Worm (Caenorhabditis elegans) whole organism, young adult: ENCODE data around the gene icln-1.

ENCODE experiments used
- Y53G8AR.9 ChIP-seq: fragments of 200-800 bp; sonication (Bioruptor generic); conservative IDR thresholded peaks from 2 replicates; pipeline ENCODE4 v1.3.6; 2022; ENCODE audit warnings: missing genetic modification reagents, missing genetic modification characterization, missing compliant biosample characterization
- hlh-26 ChIP-seq: fragments of 200-800 bp; sonication (Bioruptor generic); conservative IDR thresholded peaks from 2 replicates; pipeline ENCODE4 v1.3.6; 2022; ENCODE audit warnings: missing genetic modification reagents, missing genetic modification characterization, missing compliant biosample characterization
- ztf-26 ChIP-seq: sonication (generic microtip); optimal IDR thresholded peaks from 2 replicates; lab custom pipeline; 2017; ENCODE audit warnings: missing genetic modification characterization, missing compliant biosample characterization

ce11 chrIV:9095553-9095952, at the start of gene icln-1:
- TF ChIP-seq Y53G8AR.9 (GFP tag; lab: Robert Waterston, UW): no peak
- TF ChIP-seq ztf-26 (tag; lab: Kevin White, UChicago): no peak
- no peak for TF ChIP-seq hlh-26 (GFP tag; lab: Robert Waterston, UW)
